Worm (Caenorhabditis elegans): ENCODE results near the gene col-152.

Gene col-152

DNA sequence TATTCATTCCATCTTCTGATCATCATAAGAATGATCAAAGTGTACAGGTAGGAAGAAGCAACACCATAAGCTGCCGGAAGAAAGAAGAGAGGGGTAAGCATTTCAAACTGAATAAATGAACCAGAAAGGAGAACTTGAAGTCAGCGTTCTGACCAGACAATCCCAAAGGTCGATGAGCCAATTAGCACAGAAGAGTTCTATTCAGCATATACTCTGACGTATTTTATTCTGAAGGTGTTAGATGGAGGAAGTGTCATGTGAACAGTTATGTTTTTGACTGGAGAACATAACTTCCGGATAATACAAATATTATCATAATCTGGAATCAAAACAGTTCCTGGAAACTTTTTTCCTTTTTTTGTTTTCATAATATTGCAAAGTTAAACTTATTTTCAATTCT is 28.0 kb downstream of the col-152 start, which contains the start of gene srg-32:
Gene srg-32 (minus strand): TSS at position 101 of the 400 bp plus-strand sequence.
- TF ChIP-seq cog-1 (tag; optimal IDR thresholded peaks at IDR 0.05) (no peak), klf-2 (GFP tag; conservative IDR thresholded peaks at IDR 0.05) (no peak), ztf-29 (GFP tag; IDR thresholded peaks at IDR 0.05) (no peak), ztf-23 (GFP tag; IDR thresholded peaks at IDR 0.05) (no peak)

DNA sequence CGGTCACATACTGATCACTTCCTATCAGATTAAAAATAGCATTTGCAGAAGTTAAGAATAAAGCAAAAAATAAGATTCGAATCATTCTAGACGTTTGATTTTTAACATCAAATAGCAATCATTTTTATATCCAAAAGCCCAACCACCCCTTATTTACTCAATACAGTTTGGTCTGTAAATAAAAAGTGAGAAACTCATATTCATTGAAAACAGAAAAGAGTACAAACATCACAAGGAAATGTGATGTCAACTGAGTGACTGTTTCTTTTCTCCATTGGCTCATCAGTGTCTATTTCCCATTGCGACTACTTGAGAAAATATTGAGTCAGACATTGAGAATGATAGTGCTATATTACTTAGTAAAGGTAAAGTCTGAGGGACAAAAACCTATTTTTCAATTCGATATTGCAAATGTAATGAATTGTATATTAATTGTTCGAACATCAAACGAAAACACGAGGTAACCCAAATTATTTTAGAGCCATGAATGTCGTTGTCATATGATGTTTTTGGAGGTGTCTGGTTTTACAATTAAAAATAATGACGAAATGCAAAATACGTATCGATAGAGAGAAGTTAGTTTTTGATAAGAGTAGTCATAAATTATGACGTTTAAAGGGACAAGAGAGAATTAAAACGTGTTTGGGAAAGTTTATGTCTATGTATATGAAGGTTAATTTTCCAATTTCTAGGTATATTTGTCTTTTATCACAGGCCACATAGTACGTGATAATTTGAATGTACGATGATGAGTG is 29.2 kb downstream of the col-152 start, which contains the start of gene ttr-23:
Gene ttr-23 (minus strand): TSS at position 87 of the 755 bp plus-strand sequence.
- TF ChIP-seq ztf-23 (GFP tag; IDR thresholded peaks at IDR 0.05) (no peak), ztf-29 (GFP tag; IDR thresholded peaks at IDR 0.05) (no peak), flt-1 (GFP tag; IDR thresholded peaks at IDR 0.05) (no peak), T22C8.4 (GFP tag; IDR thresholded peaks at IDR 0.05) (no peak), cog-1 (tag; optimal IDR thresholded peaks at IDR 0.05) (no peak), tab-1 (GFP tag; IDR thresholded peaks at IDR 0.05) (no peak), klf-2 (GFP tag; conservative IDR thresholded peaks at IDR 0.05) (no peak), ref-1 (GFP tag; conservative IDR thresholded peaks at IDR 0.05) (no peak), med-1 (GFP tag; optimal IDR thresholded peaks at IDR 0.05; ENCODE audit: insufficient read depth) (no peak)

DNA sequence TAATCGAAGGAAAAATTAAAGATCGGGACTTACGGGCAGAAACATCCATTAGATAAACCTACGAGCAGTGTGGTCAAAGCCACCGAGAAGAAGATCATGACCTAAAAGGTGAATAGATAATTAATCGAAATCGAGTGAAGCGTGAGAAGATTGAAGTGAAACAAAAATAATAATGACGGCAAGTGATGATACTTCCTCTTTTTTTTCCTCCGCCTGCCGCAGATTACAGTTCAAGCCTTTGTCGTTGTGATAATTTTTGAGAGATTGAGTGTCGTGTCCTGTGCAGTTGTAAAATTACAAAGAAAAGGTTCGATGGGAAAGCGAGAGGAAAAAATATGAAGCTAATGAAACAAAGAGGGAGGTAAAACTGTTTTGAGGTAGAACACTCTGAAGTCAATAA is 31.8 kb downstream of the col-152 start, which contains the start of gene T21C9.9:
Gene T21C9.9 (minus strand): TSS at position 101 of the 400 bp plus-strand sequence.
- TF ChIP-seq T22C8.4 (GFP tag; IDR thresholded peaks at IDR 0.05), result no peak
- no peak for TF ChIP-seq ztf-23 (GFP tag; IDR thresholded peaks at IDR 0.05)
- TF ChIP-seq klf-2 (GFP tag; conservative IDR thresholded peaks at IDR 0.05), result no peak
- no peak for TF ChIP-seq med-1 (GFP tag; optimal IDR thresholded peaks at IDR 0.05; ENCODE audit: insufficient read depth)
- no peak for TF ChIP-seq ref-1 (GFP tag; conservative IDR thresholded peaks at IDR 0.05)
- TF ChIP-seq tab-1 (GFP tag; IDR thresholded peaks at IDR 0.05), result no peak
- TF ChIP-seq flt-1 (GFP tag; IDR thresholded peaks at IDR 0.05), result no peak
- no peak for TF ChIP-seq cog-1 (tag; optimal IDR thresholded peaks at IDR 0.05)
- TF ChIP-seq ztf-29 (GFP tag; IDR thresholded peaks at IDR 0.05), result no peak

DNA sequence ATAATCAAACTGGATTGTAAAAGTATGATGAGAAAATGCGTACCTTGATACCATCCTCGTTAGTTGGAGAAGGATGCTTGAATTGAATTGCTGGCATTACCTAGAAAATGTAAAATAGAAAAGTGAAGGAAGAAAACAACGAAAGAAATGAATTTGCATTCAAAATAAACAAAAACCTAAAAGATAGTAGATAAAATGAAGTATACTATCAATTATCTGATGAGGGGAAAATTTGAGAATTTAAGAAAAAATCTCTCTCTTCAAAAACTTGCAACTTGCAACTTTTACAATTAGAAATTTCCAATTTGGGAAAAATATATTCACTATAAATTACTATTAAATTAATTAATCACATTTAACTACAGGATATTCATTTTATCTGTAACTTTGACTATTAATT is 34.1 kb downstream of the col-152 start, which contains the start of gene T21C9.11:
Gene T21C9.11 (minus strand): TSS at position 101 of the 400 bp plus-strand sequence.
- no peak for TF ChIP-seq klf-2 (GFP tag; conservative IDR thresholded peaks at IDR 0.05)
- no peak for TF ChIP-seq cog-1 (tag; optimal IDR thresholded peaks at IDR 0.05)
- no peak for TF ChIP-seq ztf-29 (GFP tag; IDR thresholded peaks at IDR 0.05)
- no peak for TF ChIP-seq med-1 (GFP tag; optimal IDR thresholded peaks at IDR 0.05; ENCODE audit: insufficient read depth)
- TF ChIP-seq tab-1 (GFP tag; IDR thresholded peaks at IDR 0.05), result no peak
- TF ChIP-seq ztf-23 (GFP tag; IDR thresholded peaks at IDR 0.05), result no peak
- TF ChIP-seq ref-1 (GFP tag; conservative IDR thresholded peaks at IDR 0.05), result no peak
- TF ChIP-seq T22C8.4 (GFP tag; IDR thresholded peaks at IDR 0.05), result no peak
- TF ChIP-seq flt-1 (GFP tag; IDR thresholded peaks at IDR 0.05), result no peak

DNA sequence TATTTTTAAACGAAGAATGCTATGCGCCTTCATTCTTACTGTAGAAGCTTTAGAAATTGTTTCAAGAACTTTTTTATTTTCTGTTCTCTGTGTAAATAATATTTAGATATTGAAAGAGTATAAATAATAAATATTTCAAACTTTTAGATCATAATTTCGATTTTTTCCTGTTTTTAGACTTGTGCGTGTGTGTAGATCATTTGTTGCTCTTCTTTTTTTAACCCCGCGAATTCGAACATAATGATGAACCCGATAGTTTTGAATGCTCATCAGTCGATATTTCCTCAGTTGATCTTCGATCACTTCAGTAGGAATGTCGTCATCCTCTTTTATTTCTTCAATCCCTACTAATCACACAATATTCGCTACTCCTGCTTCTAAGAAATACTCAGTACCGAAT is 36.5 kb downstream of the col-152 start, which contains the start of gene T21C9.13:
Gene T21C9.13 (plus strand): TSS at position 33 of the 400 bp plus-strand sequence.
- TF ChIP-seq ref-1 (GFP tag; conservative IDR thresholded peaks at IDR 0.05) (no peak), med-1 (GFP tag; optimal IDR thresholded peaks at IDR 0.05; ENCODE audit: insufficient read depth) (no peak), ztf-29 (GFP tag; IDR thresholded peaks at IDR 0.05) (no peak), flt-1 (GFP tag; IDR thresholded peaks at IDR 0.05) (no peak), cog-1 (tag; optimal IDR thresholded peaks at IDR 0.05) (no peak), tab-1 (GFP tag; IDR thresholded peaks at IDR 0.05) (no peak), ztf-23 (GFP tag; IDR thresholded peaks at IDR 0.05) (no peak), T22C8.4 (GFP tag; IDR thresholded peaks at IDR 0.05) (no peak), klf-2 (GFP tag; conservative IDR thresholded peaks at IDR 0.05) (no peak)

DNA sequence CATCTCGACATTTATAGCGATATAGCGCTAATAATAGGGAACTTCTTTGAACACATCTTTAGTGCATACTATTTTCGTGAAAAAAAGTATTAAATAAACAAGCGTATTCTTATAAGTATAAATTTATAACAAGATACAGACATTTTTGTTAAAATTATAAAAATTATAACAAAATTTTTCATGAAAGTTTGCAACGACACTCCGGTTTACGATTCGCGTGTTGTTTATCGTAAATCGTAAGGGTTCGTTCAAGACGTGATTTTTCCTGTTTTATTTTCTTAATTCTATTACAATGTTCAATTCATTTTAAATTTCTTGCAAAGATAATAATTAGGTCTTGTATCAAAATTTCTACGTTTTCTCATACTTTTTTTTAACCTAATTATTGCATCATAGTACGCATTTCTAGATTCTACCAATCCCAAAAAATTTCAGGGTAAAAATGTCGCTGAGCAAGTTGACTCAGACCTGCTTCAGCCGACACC is 38.0 kb downstream of the col-152 start, which contains the start of gene scpl-4:
Gene scpl-4 (plus strand): TSS at position 435 of the 485 bp plus-strand sequence.
- no peak for TF ChIP-seq T22C8.4 (GFP tag; IDR thresholded peaks at IDR 0.05)
- TF ChIP-seq ztf-29 (GFP tag; IDR thresholded peaks at IDR 0.05), result no peak
- TF ChIP-seq med-1 (GFP tag; optimal IDR thresholded peaks at IDR 0.05; ENCODE audit: insufficient read depth), result no peak
- TF ChIP-seq cog-1 (tag; optimal IDR thresholded peaks at IDR 0.05), result no peak
- no peak for TF ChIP-seq tab-1 (GFP tag; IDR thresholded peaks at IDR 0.05)
- TF ChIP-seq ref-1 (GFP tag; conservative IDR thresholded peaks at IDR 0.05), result no peak
- no peak for TF ChIP-seq klf-2 (GFP tag; conservative IDR thresholded peaks at IDR 0.05)
- TF ChIP-seq flt-1 (GFP tag; IDR thresholded peaks at IDR 0.05), result no peak

DNA sequence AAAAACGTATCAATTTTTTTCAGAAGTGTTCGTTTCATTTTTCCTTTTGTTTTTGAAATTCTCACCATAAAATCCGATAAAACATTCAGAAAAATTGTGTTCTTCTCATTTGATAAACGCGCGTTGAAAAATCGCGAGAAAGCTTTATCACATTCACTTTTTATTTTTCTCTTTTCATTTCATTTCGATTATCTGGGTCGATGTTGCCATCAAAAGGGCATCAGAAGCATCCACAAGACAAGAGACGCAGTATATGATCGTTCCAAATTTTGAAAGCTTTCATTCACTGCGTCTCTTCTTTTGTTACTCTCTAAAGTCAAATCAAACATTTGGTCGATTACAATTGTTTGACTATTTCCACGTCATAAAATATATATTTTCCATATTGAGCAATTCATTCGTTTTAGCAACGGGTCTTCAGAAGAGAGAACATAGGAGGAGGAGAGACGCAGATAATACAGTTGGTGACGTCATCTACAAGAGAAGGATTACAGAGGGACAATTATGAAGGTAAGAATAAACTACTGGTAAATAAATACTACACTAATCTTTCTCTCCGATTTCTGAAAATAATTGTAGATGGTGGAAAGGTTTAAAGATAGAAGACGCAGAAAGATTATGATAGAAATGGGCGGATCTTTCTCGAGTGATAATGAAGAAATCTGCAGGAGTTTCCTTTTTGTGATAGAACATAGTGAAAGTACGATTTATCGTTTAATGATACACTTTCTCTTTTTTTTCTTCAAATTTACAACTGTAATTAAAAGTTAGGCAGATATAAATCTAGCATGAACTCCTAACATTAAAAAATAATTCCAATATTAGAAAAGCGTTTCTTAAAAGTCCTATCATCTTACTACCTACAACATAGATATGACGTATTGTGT is 41.6 kb downstream of the col-152 start, which contains the start of gene H27A22.1:
Gene H27A22.1 (plus strand): TSS at position 505 of the 887 bp plus-strand sequence.
- TF ChIP-seq cog-1 (tag; optimal IDR thresholded peaks at IDR 0.05) (no peak), ztf-23 (GFP tag; IDR thresholded peaks at IDR 0.05) (no peak), med-1 (GFP tag; optimal IDR thresholded peaks at IDR 0.05; ENCODE audit: insufficient read depth) (no peak), flt-1 (GFP tag; IDR thresholded peaks at IDR 0.05) (no peak)
